Worm (Caenorhabditis elegans) whole organism, mixed stage, embryonic: ENCODE results near the gene lmd-4.

Source experiments
- bed-3 ChIP-seq: fragments of 200-800 bp; sonication (Bioruptor generic); optimal IDR thresholded peaks from 3 replicates; lab custom pipeline; 2018; ENCODE audit warnings: mild to moderate bottlenecking, missing genetic modification characterization, moderate library complexity, missing compliant biosample characterization
- ceh-39 ChIP-seq: fragments of 150-350 bp; optimal IDR thresholded peaks from 2 replicates; lab custom pipeline; 2014; ENCODE audit warnings: missing biosample characterization, missing genetic modification characterization
- ceh-43 ChIP-seq: fragments of 200-800 bp; sonication (Bioruptor generic); optimal IDR thresholded peaks from 2 replicates; lab custom pipeline; 2018; ENCODE audit warnings: mild to moderate bottlenecking, missing genetic modification characterization, moderate library complexity, missing compliant biosample characterization
- ceh-83 ChIP-seq: fragments of 200-800 bp; sonication (Bioruptor generic); optimal IDR thresholded peaks from 2 replicates; lab custom pipeline; 2018; ENCODE audit warnings: mild to moderate bottlenecking, missing genetic modification characterization, missing compliant biosample characterization
- ces-1 ChIP-seq: fragments of 150-350 bp; optimal IDR thresholded peaks from 2 replicates; lab custom pipeline; 2014; ENCODE audit warnings: missing biosample characterization, missing genetic modification reagents, missing genetic modification characterization
- cnd-1 ChIP-seq: fragments of 200-800 bp; sonication (Bioruptor generic); optimal IDR thresholded peaks from 2 replicates; lab custom pipeline; 2018; ENCODE audit warnings: mild to moderate bottlenecking, missing genetic modification characterization, missing compliant biosample characterization
- drap-1 ChIP-seq: fragments of 200-800 bp; sonication (Bioruptor generic); optimal IDR thresholded peaks from 3 replicates; lab custom pipeline; 2018; ENCODE audit warnings: mild to moderate bottlenecking, missing genetic modification characterization, missing compliant biosample characterization
- elt-1 ChIP-seq: sonication (generic microtip); optimal IDR thresholded peaks from 2 replicates; lab custom pipeline; 2017; ENCODE audit warnings: missing genetic modification characterization, mild to moderate bottlenecking, missing compliant biosample characterization, antibody characterized with exemption, moderate library complexity, borderline replicate concordance; ENCODE audit not compliant: insufficient read depth
- elt-3 ChIP-seq: fragments of 150-350 bp; optimal IDR thresholded peaks from 2 replicates; lab custom pipeline; 2014; ENCODE audit warnings: missing biosample characterization, missing genetic modification characterization
- flh-1 ChIP-seq: fragments of 200-800 bp; sonication (Bioruptor generic); optimal IDR thresholded peaks from 2 replicates; lab custom pipeline; 2018; ENCODE audit warnings: mild to moderate bottlenecking, missing genetic modification characterization, moderate library complexity, missing compliant biosample characterization
- ham-2 ChIP-seq: fragments of 200-800 bp; sonication (Bioruptor generic); optimal IDR thresholded peaks from 2 replicates; lab custom pipeline; 2018; ENCODE audit warnings: mild to moderate bottlenecking, missing genetic modification characterization, missing compliant biosample characterization
- hlh-1 ChIP-seq: fragments of 150-350 bp; optimal IDR thresholded peaks from 2 replicates; lab custom pipeline; 2014; ENCODE audit warnings: missing biosample characterization, missing genetic modification reagents, missing genetic modification characterization
- lin-13 ChIP-seq: fragments of 150-350 bp; optimal IDR thresholded peaks from 2 replicates; lab custom pipeline; 2014; ENCODE audit warnings: missing biosample characterization, missing genetic modification characterization
- lin-32 ChIP-seq: fragments of 200-800 bp; sonication (Bioruptor generic); optimal IDR thresholded peaks from 2 replicates; lab custom pipeline; 2018; ENCODE audit warnings: mild to moderate bottlenecking, missing genetic modification characterization, missing compliant biosample characterization
- mab-5 ChIP-seq: fragments of 150-350 bp; optimal IDR thresholded peaks from 2 replicates; lab custom pipeline; 2014; ENCODE audit warnings: missing biosample characterization, missing genetic modification characterization
- mep-1 ChIP-seq: fragments of 150-350 bp; optimal IDR thresholded peaks from 2 replicates; lab custom pipeline; 2017; ENCODE audit warnings: missing biosample characterization, missing genetic modification reagents, missing genetic modification characterization, inconsistent platforms
- mls-2 ChIP-seq: sonication (generic microtip); optimal IDR thresholded peaks from 2 replicates; lab custom pipeline; 2016; ENCODE audit warnings: mild to moderate bottlenecking, missing genetic modification characterization, moderate library complexity, missing compliant biosample characterization
- nhr-12 ChIP-seq: fragments of 150-350 bp; optimal IDR thresholded peaks from 2 replicates; lab custom pipeline; 2014; ENCODE audit warnings: missing biosample characterization, missing genetic modification characterization
- nhr-2 ChIP-seq: fragments of 150-350 bp; optimal IDR thresholded peaks from 2 replicates; lab custom pipeline; 2014; ENCODE audit warnings: missing biosample characterization, missing genetic modification characterization
- nhr-237 ChIP-seq: fragments of 150-350 bp; optimal IDR thresholded peaks from 2 replicates; lab custom pipeline; 2014; ENCODE audit warnings: missing biosample characterization, missing genetic modification characterization
- nhr-28 ChIP-seq: fragments of 150-350 bp; optimal IDR thresholded peaks from 2 replicates; lab custom pipeline; 2014; ENCODE audit warnings: missing biosample characterization, missing genetic modification characterization
- nhr-76 ChIP-seq: sonication (generic microtip); optimal IDR thresholded peaks from 2 replicates; lab custom pipeline; 2017; ENCODE audit warnings: missing biosample characterization, missing genetic modification characterization
- pha-4 ChIP-seq: fragments of 150-350 bp; optimal IDR thresholded peaks from 2 replicates; lab custom pipeline; 2018; ENCODE audit warnings: missing biosample characterization, missing genetic modification reagents, missing genetic modification characterization
- sem-2 ChIP-seq: fragments of 200-800 bp; sonication (Bioruptor generic); optimal IDR thresholded peaks from 2 replicates; lab custom pipeline; 2018; ENCODE audit warnings: mild to moderate bottlenecking, missing genetic modification characterization, missing compliant biosample characterization
- snpc-4 ChIP-seq: fragments of 150-350 bp; optimal IDR thresholded peaks from 2 replicates; lab custom pipeline; 2014; ENCODE audit warnings: missing biosample characterization, missing genetic modification characterization
- sptf-1 ChIP-seq: sonication (generic microtip); optimal IDR thresholded peaks from 2 replicates; lab custom pipeline; 2017; ENCODE audit warnings: mild to moderate bottlenecking, missing genetic modification characterization, moderate library complexity, missing compliant biosample characterization
- tbx-8 ChIP-seq: fragments of 200-800 bp; sonication (Bioruptor generic); optimal IDR thresholded peaks from 2 replicates; lab custom pipeline; 2018; ENCODE audit warnings: mild to moderate bottlenecking, missing genetic modification characterization, moderate library complexity, missing compliant biosample characterization
- unc-120 ChIP-seq: sonication (generic microtip); optimal IDR thresholded peaks from 2 replicates; lab custom pipeline; 2017; ENCODE audit warnings: missing genetic modification characterization, missing compliant biosample characterization; ENCODE audit not compliant: poor library complexity, severe bottlenecking
- unc-39 ChIP-seq: fragments of 150-350 bp; optimal IDR thresholded peaks from 2 replicates; lab custom pipeline; 2014; ENCODE audit warnings: missing biosample characterization, missing genetic modification characterization
- unc-62 ChIP-seq: fragments of 150-350 bp; optimal IDR thresholded peaks from 2 replicates; lab custom pipeline; 2014; ENCODE audit warnings: missing biosample characterization, missing genetic modification reagents, missing genetic modification characterization
- zip-8 ChIP-seq: fragments of 150-350 bp; optimal IDR thresholded peaks from 2 replicates; lab custom pipeline; 2014; ENCODE audit warnings: missing biosample characterization, missing genetic modification characterization
- ztf-11 ChIP-seq: fragments of 150-350 bp; optimal IDR thresholded peaks from 2 replicates; lab custom pipeline; 2014; ENCODE audit warnings: missing biosample characterization, missing genetic modification characterization

The lmd-4 gene

ce11 chrV:7297263-7297662, 23.5 kb downstream of the lmd-4 start, which contains the start of gene srj-32:
Gene srj-32 (minus strand): TSS chrV:7297363.
- no peak for TF ChIP-seq ham-2 (GFP tag; lab: Kevin White, UChicago)
- TF ChIP-seq mls-2 (tag; lab: Kevin White, UChicago), result no peak
- TF ChIP-seq nhr-12 (tag; lab: Kevin White, UChicago), result no peak
- TF ChIP-seq unc-62 (GFP tag; lab: Kevin White, UChicago), result no peak
- no peak for TF ChIP-seq nhr-28
- TF ChIP-seq lin-13 (tag; lab: Kevin White, UChicago), result no peak
- no peak for TF ChIP-seq elt-1
- TF ChIP-seq ceh-39 (tag; lab: Kevin White, UChicago), result no peak
- TF ChIP-seq sem-2, result no peak
- no peak for TF ChIP-seq ztf-11 (tag; lab: Kevin White, UChicago)
- no peak for TF ChIP-seq drap-1 (GFP tag; lab: Kevin White, UChicago)
- TF ChIP-seq snpc-4 (tag; lab: Kevin White, UChicago), result no peak
- no peak for TF ChIP-seq cnd-1 (tag; lab: Kevin White, UChicago)
- TF ChIP-seq elt-3, result no peak
- TF ChIP-seq nhr-237, result no peak

DNA sequence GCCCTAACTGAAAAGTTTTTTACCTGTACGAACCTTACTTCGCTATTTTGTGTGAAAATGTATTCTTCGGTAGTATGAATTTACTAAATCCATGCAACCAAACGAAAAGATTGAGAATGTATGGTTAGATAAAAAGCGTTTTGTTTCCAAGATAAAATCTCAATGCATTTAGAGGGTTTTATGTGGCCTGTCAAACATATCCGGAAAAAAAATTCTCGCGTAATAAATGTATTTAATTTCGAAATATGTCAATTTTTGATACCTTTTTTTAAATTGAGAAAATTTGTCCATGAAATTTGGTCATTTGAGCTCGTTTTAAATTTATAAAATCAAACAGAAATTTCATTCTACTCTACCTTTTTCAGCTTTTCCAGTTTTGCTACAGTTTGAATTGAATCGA, 25.5 kb downstream of the lmd-4 start, which contains the start of gene F07G11.4:
F07G11.4 (minus strand) TSS at position 101 of the 400 bp plus-strand sequence.
- TF ChIP-seq ztf-11 (tag; lab: Kevin White, UChicago), result no peak
- no peak for TF ChIP-seq pha-4 (tag; lab: Kevin White, UChicago)
- no peak for TF ChIP-seq lin-32 (GFP tag; lab: Kevin White, UChicago)
- no peak for TF ChIP-seq flh-1
- TF ChIP-seq drap-1 (GFP tag; lab: Kevin White, UChicago), result no peak
- no peak for TF ChIP-seq nhr-12 (tag; lab: Kevin White, UChicago)
- TF ChIP-seq unc-62 (GFP tag; lab: Kevin White, UChicago), result no peak
- TF ChIP-seq, all 35 proteins: peak for 0

ce11 chrV:7288699-7289098, 32.1 kb downstream of the lmd-4 start, which contains the start of gene C13A2.1:
Gene C13A2.1 (plus strand): TSS chrV:7288999.
- TF ChIP-seq ceh-43 (GFP tag; lab: Kevin White, UChicago), result no peak
- no peak for TF ChIP-seq tbx-8 (GFP tag; lab: Kevin White, UChicago)
- TF ChIP-seq ces-1, result no peak
- no peak for TF ChIP-seq nhr-76
- TF ChIP-seq zip-8 (tag; lab: Kevin White, UChicago), result no peak
- no peak for TF ChIP-seq ceh-83 (GFP tag; lab: Kevin White, UChicago)
- TF ChIP-seq sptf-1, result no peak
- no peak for TF ChIP-seq nhr-2 (tag; lab: Kevin White, UChicago)
- TF ChIP-seq drap-1 (GFP tag; lab: Kevin White, UChicago), result no peak
- no peak for TF ChIP-seq ham-2 (GFP tag; lab: Kevin White, UChicago)
- TF ChIP-seq hlh-1 (tag; lab: Kevin White, UChicago), result no peak

- no peak for TF ChIP-seq nhr-12 (tag; lab: Kevin White, UChicago)
Measured at ce11 chrV:7282037-7282436, 38.8 kb downstream of the lmd-4 start, which contains the start of gene C13A2.3. Gene C13A2.3 (plus strand): TSS chrV:7282337.

- TF ChIP-seq hlh-1 (tag; lab: Kevin White, UChicago) (no peak), nhr-2 (tag; lab: Kevin White, UChicago) (no peak), mep-1 (tag; lab: Kevin White, UChicago) (no peak), ceh-39 (tag; lab: Kevin White, UChicago) (no peak), unc-39 (tag; lab: Kevin White, UChicago) (no peak), mab-5 (tag; lab: Kevin White, UChicago) (no peak)
Measured at ce11 chrV:7279090-7279489, 41.7 kb downstream of the lmd-4 start, which contains the start of gene C13A2.4. Gene C13A2.4 (plus strand): TSS chrV:7279390.

ce11 chrV:7275491-7275890, 45.3 kb downstream of the lmd-4 start, which contains the start of gene C13A2.5:
Gene C13A2.5 (plus strand): TSS chrV:7275791.
- TF ChIP-seq nhr-76 (no peak), sem-2 (no peak), unc-62 (GFP tag; lab: Kevin White, UChicago) (no peak), bed-3 (GFP tag; lab: Kevin White, UChicago) (no peak), unc-120 (tag; lab: Kevin White, UChicago) (no peak), ceh-43 (GFP tag; lab: Kevin White, UChicago) (no peak), lin-13 (tag; lab: Kevin White, UChicago) (no peak), nhr-28 (no peak), ces-1 (no peak), nhr-2 (tag; lab: Kevin White, UChicago) (no peak), unc-39 (tag; lab: Kevin White, UChicago) (no peak), elt-1 (no peak), hlh-1 (tag; lab: Kevin White, UChicago) (no peak), drap-1 (GFP tag; lab: Kevin White, UChicago) (no peak), ztf-11 (tag; lab: Kevin White, UChicago) (no peak), flh-1 (no peak), mep-1 (tag; lab: Kevin White, UChicago) (no peak)
